Worm (Caenorhabditis elegans) whole organism, dauer: Measurements from ENCODE around the gene taf-6.2.

Experiments
- unc-62 ChIP-seq: sonication (generic microtip); optimal IDR thresholded peaks from 2 replicates; lab custom pipeline; 2017; ENCODE audit warnings: missing biosample characterization, missing genetic modification reagents, missing genetic modification characterization

Gene taf-6.2

ce11 chrIV:3709200-3709599, 14.7 kb upstream of the taf-6.2 start, which contains the start of gene Y37E11AL.1:
Gene Y37E11AL.1 (plus strand): TSS chrIV:3709500.
- no peak for TF ChIP-seq unc-62 (GFP tag; lab: Kevin White, UChicago)

ce11 chrIV:3701892-3702291, 7.4 kb upstream of the taf-6.2 start, which contains the start of gene Y37E11AL.12:
Gene Y37E11AL.12 (minus strand): TSS chrIV:3701992.
- no peak for TF ChIP-seq unc-62 (GFP tag; lab: Kevin White, UChicago)

- TF ChIP-seq unc-62 (GFP tag; lab: Kevin White, UChicago): no peak
Measured at ce11 chrIV:3700554-3700953, 6.0 kb upstream of the taf-6.2 start, which contains the start of gene Y37E11AL.9. Gene Y37E11AL.9 (minus strand): TSS chrIV:3700654.

ce11 chrIV:3698201-3698600, 3.7 kb upstream of the taf-6.2 start, which contains the start of gene Y37E11AL.2:
Gene Y37E11AL.2 (plus strand): TSS chrIV:3698501.
- TF ChIP-seq unc-62 (GFP tag; lab: Kevin White, UChicago): no peak

ce11 chrIV:3688050-3688449, 6.5 kb downstream of the taf-6.2 start:
- no peak for TF ChIP-seq unc-62 (GFP tag; lab: Kevin White, UChicago)

- no peak for TF ChIP-seq unc-62 (GFP tag; lab: Kevin White, UChicago)
Measured at ce11 chrIV:3686765-3687164, 7.8 kb downstream of the taf-6.2 start, which contains the start of gene map-1. Gene map-1 (minus strand): TSS chrIV:3686865.

ce11 chrIV:3686260-3686659, 8.3 kb downstream of the taf-6.2 start:
- no peak for TF ChIP-seq unc-62 (GFP tag; lab: Kevin White, UChicago)

- TF ChIP-seq unc-62 (GFP tag; lab: Kevin White, UChicago): no peak
Measured at ce11 chrIV:3681763-3682162, 12.8 kb downstream of the taf-6.2 start.

ce11 chrIV:3668603-3669002, 25.9 kb downstream of the taf-6.2 start, which contains the start of gene fmil-1:
Gene fmil-1 (minus strand): TSS chrIV:3668703.
- no peak for TF ChIP-seq unc-62 (GFP tag; lab: Kevin White, UChicago)

ce11 chrIV:3667796-3668195, 26.7 kb downstream of the taf-6.2 start:
- TF ChIP-seq unc-62 (GFP tag; lab: Kevin White, UChicago): no peak

- no peak for TF ChIP-seq unc-62 (GFP tag; lab: Kevin White, UChicago)
Measured at ce11 chrIV:3666543-3666942, 28.0 kb downstream of the taf-6.2 start.

- no peak for TF ChIP-seq unc-62 (GFP tag; lab: Kevin White, UChicago)
Measured at ce11 chrIV:3665089-3665488, 29.4 kb downstream of the taf-6.2 start.

- no peak for TF ChIP-seq unc-62 (GFP tag; lab: Kevin White, UChicago)
Measured at ce11 chrIV:3662863-3663262, 31.7 kb downstream of the taf-6.2 start.

ce11 chrIV:3661117-3661634, 33.4 kb downstream of the taf-6.2 start:
- TF ChIP-seq unc-62 (GFP tag; lab: Kevin White, UChicago): no peak

- TF ChIP-seq unc-62 (GFP tag; lab: Kevin White, UChicago): no peak
Measured at ce11 chrIV:3659951-3660350, 34.6 kb downstream of the taf-6.2 start.

ce11 chrIV:3655896-3656295, 38.6 kb downstream of the taf-6.2 start:
- no peak for TF ChIP-seq unc-62 (GFP tag; lab: Kevin White, UChicago)

- TF ChIP-seq unc-62 (GFP tag; lab: Kevin White, UChicago): no peak
Measured at ce11 chrIV:3654823-3655222, 39.7 kb downstream of the taf-6.2 start.
